Worm (Caenorhabditis elegans): ENCODE results near the gene dss-1.

DNA sequence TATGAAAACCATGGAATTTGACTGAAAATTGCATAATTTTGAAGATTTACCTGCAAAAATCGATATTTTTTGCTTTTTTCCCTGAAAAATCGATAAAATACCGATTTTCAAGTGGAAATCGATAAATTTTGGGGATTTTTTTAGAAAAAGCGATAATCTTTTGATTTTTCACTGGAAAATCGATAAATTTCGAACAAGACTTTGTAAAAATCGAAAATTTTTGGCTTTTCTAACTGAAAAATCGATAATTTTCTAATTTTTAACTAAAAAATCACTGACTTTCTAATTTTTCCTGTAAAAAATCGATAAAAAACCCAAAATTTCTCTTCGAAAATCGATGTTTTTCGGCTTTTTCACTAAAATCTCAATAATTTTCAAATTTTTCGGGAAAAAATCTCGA, 10.2 kb upstream of the dss-1 start:
- no peak for TF ChIP-seq lin-13 (tag; optimal IDR thresholded peaks at IDR 0.05)
- no peak for TF ChIP-seq unc-62 (GFP tag; optimal IDR thresholded peaks at IDR 0.05)
- TF ChIP-seq snpc-4 (tag; optimal IDR thresholded peaks at IDR 0.05) = no peak
- TF ChIP-seq nhr-76 (tag; optimal IDR thresholded peaks at IDR 0.05) = no peak
- no peak for TF ChIP-seq ztf-11 (tag; optimal IDR thresholded peaks at IDR 0.05)
- no peak for TF ChIP-seq elt-3 (tag; optimal IDR thresholded peaks at IDR 0.05)
- no peak for TF ChIP-seq hlh-1 (tag; optimal IDR thresholded peaks at IDR 0.05)
- no peak for TF ChIP-seq nhr-237 (tag; optimal IDR thresholded peaks at IDR 0.05)
- no peak for TF ChIP-seq nhr-28 (tag; optimal IDR thresholded peaks at IDR 0.05)
- TF ChIP-seq elt-1 (tag; optimal IDR thresholded peaks at IDR 0.05; ENCODE audit: borderline replicate concordance, insufficient read depth) = no peak
- no peak for TF ChIP-seq M03D4.4 (tag; optimal IDR thresholded peaks at IDR 0.05)
- no peak for TF ChIP-seq nhr-2 (tag; optimal IDR thresholded peaks at IDR 0.05)
- TF ChIP-seq zip-8 (tag; optimal IDR thresholded peaks at IDR 0.05) = no peak
- TF ChIP-seq mep-1 (tag; optimal IDR thresholded peaks at IDR 0.05) = no peak

Data from whole organism, mixed stage, embryonic.